Fruit fly (Drosophila melanogaster): Measurements from ENCODE around the gene fws.

- TF ChIP-seq h (optimal IDR thresholded peaks at IDR 0.05), result no peak
- TF ChIP-seq insv (optimal IDR thresholded peaks at IDR 0.05), result no peak
- no peak for TF ChIP-seq Myc (optimal IDR thresholded peaks at IDR 0.05)
- no peak for TF ChIP-seq psq (optimal IDR thresholded peaks at IDR 0.05)
- no peak for TF ChIP-seq ttk (optimal IDR thresholded peaks at IDR 0.05)
These were observed at the start of gene fws, which contains the start of gene Lamtor3 for dm6 chr2L:17480943-17481580.
